Fruit fly (Drosophila melanogaster) whole organism, embryonic: ENCODE data around the gene CG7728.
A peak's percentile ranks its signal among the peaks of the same experiment; 100 is the strongest.

ENCODE experiments used
- CG1024 ChIP-seq: fragments of 200-800 bp; sonication (Bioruptor generic); IDR thresholded peaks from 2 replicates; pipeline ENCODE4 v1.3.6; 2022; ENCODE audit warnings: missing biosample characterization, missing genetic modification characterization
- CG11398 ChIP-seq: fragments of 200-800 bp; sonication (Bioruptor generic); optimal IDR thresholded peaks from 2 replicates; lab custom pipeline; 2016; ENCODE audit warnings: missing biosample characterization, missing genetic modification characterization
- CG14667 ChIP-seq: fragments of 200-800 bp; sonication (Bioruptor generic); IDR thresholded peaks from 2 replicates; pipeline ENCODE4 v1.3.6; 2022; ENCODE audit warnings: missing biosample characterization, missing genetic modification characterization
- CG15601 ChIP-seq: fragments of 200-800 bp; sonication (Bioruptor generic); optimal IDR thresholded peaks from 3 replicates; lab custom pipeline; 2019; ENCODE audit warnings: missing biosample characterization, mild to moderate bottlenecking, missing genetic modification characterization, moderate library complexity
- CG2116 ChIP-seq: fragments of 200-800 bp; sonication (Bioruptor generic); optimal IDR thresholded peaks from 3 replicates; lab custom pipeline; 2018; ENCODE audit warnings: missing biosample characterization, mild to moderate bottlenecking, missing genetic modification characterization
- CG5180 ChIP-seq: fragments of 200-800 bp; sonication (Bioruptor generic); optimal IDR thresholded peaks from 3 replicates; lab custom pipeline; 2017; ENCODE audit warnings: missing biosample characterization, missing genetic modification characterization, mild to moderate bottlenecking, moderate library complexity, missing genetic modification reagents
- CG6791 ChIP-seq: fragments of 200-800 bp; sonication (Bioruptor generic); IDR thresholded peaks from 3 replicates; pipeline ENCODE4 v1.3.6; 2022; ENCODE audit warnings: missing biosample characterization, missing genetic modification characterization; ENCODE audit not compliant: partially characterized antibody
- HLH4C ChIP-seq: fragments of 200-800 bp; sonication (Bioruptor generic); IDR thresholded peaks from 3 replicates; pipeline ENCODE4 v1.3.6; 2022; ENCODE audit warnings: missing biosample characterization, missing genetic modification characterization; ENCODE audit not compliant: partially characterized antibody
- HmgZ ChIP-seq: fragments of 200-800 bp; sonication (Bioruptor generic); optimal IDR thresholded peaks from 2 replicates; lab custom pipeline; 2018; ENCODE audit warnings: missing biosample characterization, mild to moderate bottlenecking, missing genetic modification characterization
- Jarid2 ChIP-seq: fragments of 200-800 bp; sonication (Bioruptor generic); optimal IDR thresholded peaks from 3 replicates; lab custom pipeline; 2017; ENCODE audit warnings: mild to moderate bottlenecking, missing biosample characterization, missing genetic modification reagents, missing genetic modification characterization
- ac ChIP-seq: fragments of 200-800 bp; sonication (Bioruptor generic); optimal IDR thresholded peaks from 3 replicates; lab custom pipeline; 2017; ENCODE audit warnings: missing biosample characterization, mild to moderate bottlenecking, missing genetic modification characterization
- ash1 ChIP-seq: fragments of 200-800 bp; sonication (Bioruptor generic); optimal IDR thresholded peaks from 2 replicates; lab custom pipeline; 2018; ENCODE audit warnings: missing biosample characterization, mild to moderate bottlenecking, missing genetic modification characterization
- bcd ChIP-seq: fragments of 200-800 bp; sonication (Bioruptor generic); optimal IDR thresholded peaks from 2 replicates; lab custom pipeline; 2017; ENCODE audit warnings: missing biosample characterization, mild to moderate bottlenecking, missing genetic modification characterization
- cad ChIP-seq: fragments of >200 bp; optimal IDR thresholded peaks from 2 replicates; lab custom pipeline; 2017; ENCODE audit warnings: missing biosample characterization, missing genetic modification characterization
- dati ChIP-seq: fragments of 200-800 bp; sonication (Bioruptor generic); IDR thresholded peaks from 2 replicates; pipeline ENCODE4 v1.3.6; 2022; ENCODE audit warnings: missing biosample characterization, missing genetic modification characterization
- hbn ChIP-seq: fragments of 200-800 bp; sonication (Bioruptor generic); IDR thresholded peaks from 2 replicates; pipeline ENCODE4 v1.3.6; 2022; ENCODE audit warnings: missing biosample characterization, missing genetic modification characterization; ENCODE audit not compliant: partially characterized antibody
- her ChIP-seq: fragments of 200-800 bp; sonication (Bioruptor generic); optimal IDR thresholded peaks from 2 replicates; lab custom pipeline; 2016; ENCODE audit warnings: missing biosample characterization, missing genetic modification characterization
- knrl ChIP-seq: fragments of 200-800 bp; sonication (Bioruptor generic); IDR thresholded peaks from 3 replicates; pipeline ENCODE4 v1.3.6; 2022; ENCODE audit warnings: missing biosample characterization, missing genetic modification characterization; ENCODE audit not compliant: partially characterized antibody
- lilli ChIP-seq: fragments of 200-800 bp; sonication (Bioruptor generic); optimal IDR thresholded peaks from 3 replicates; lab custom pipeline; 2016; ENCODE audit warnings: missing biosample characterization, missing genetic modification characterization
- lola ChIP-seq, 3 experiments: fragments of >200 bp in 2 of 3; fragments of 200-800 bp in 1 of 3; sonication (Bioruptor generic) in 1 of 3; optimal IDR thresholded peaks; 2 replicates each; lab custom pipeline; 2017 to 2019; ENCODE audit warnings: missing biosample characterization in 3 of 3, missing genetic modification characterization in 3 of 3, mild to moderate bottlenecking in 1 of 3, moderate library complexity in 1 of 3
- mld ChIP-seq: fragments of 200-800 bp; sonication (Bioruptor generic); IDR thresholded peaks from 3 replicates; pipeline ENCODE4 v1.3.6; 2022; ENCODE audit warnings: missing biosample characterization, missing genetic modification characterization; ENCODE audit not compliant: partially characterized antibody
- otp ChIP-seq: fragments of 200-800 bp; sonication (Bioruptor generic); IDR thresholded peaks from 3 replicates; pipeline ENCODE4, ENCODE4 v1.3.6; 2022; ENCODE audit warnings: missing biosample characterization, missing genetic modification characterization
- unc-4 ChIP-seq: fragments of 200-800 bp; sonication (Bioruptor generic); IDR thresholded peaks from 2 replicates; pipeline ENCODE4 v1.3.6; 2022; ENCODE audit warnings: missing biosample characterization, missing genetic modification characterization; ENCODE audit not compliant: partially characterized antibody
- vnd ChIP-seq: fragments of 200-800 bp; sonication (Bioruptor generic); IDR thresholded peaks from 3 replicates; pipeline ENCODE4 v1.3.6; 2022; ENCODE audit warnings: missing biosample characterization, missing genetic modification characterization; ENCODE audit not compliant: partially characterized antibody
- zen2 ChIP-seq: fragments of 200-800 bp; sonication (Bioruptor generic); IDR thresholded peaks from 3 replicates; pipeline ENCODE4 v1.3.6; 2022; ENCODE audit warnings: missing biosample characterization, missing genetic modification characterization; ENCODE audit not compliant: partially characterized antibody
- zf30C ChIP-seq: fragments of 200-800 bp; sonication (Bioruptor generic); optimal IDR thresholded peaks from 3 replicates; lab custom pipeline; 2018; ENCODE audit warnings: missing biosample characterization, mild to moderate bottlenecking, missing genetic modification characterization

The CG7728 gene

DNA sequence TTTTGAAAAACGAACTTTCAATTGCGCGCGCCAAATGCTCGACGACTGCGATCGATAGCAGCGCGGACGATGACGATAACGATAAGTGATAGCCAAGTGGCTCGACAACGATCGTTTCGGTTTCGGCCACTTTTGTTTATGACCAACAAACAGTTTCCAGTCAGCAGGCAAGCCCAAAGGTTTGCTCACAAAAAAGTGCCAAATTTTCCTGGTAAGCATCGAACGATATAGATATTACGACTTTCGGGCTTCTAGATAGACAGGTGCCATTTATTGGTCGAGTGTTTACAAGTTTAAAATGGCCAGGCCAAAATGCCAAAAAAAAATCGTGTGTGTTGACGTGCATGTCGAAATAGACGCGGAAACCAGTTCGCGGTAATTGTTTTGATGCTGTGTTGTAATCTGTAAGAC lies 39.1 kb downstream of the CG7728 start, which contains the start of gene CG7724 (continued):
- TF ChIP-seq otp (no peak), CG2116 (GFP tag; lab: Kevin White, UChicago) (peak; percentile 57), knrl (GFP tag; lab: Robert Waterston, UW) (peak; percentile 45; the same call in 2 of the 3 replicates), unc-4 (peak; percentile 63), dati (GFP tag; lab: Robert Waterston, UW) (no peak), ash1 (GFP tag; lab: Kevin White, UChicago) (no peak), CG5180 (GFP tag; lab: Kevin White, UChicago) (peak; percentile 1), lola (GFP tag; optimal IDR thresholded peaks at IDR 0.05; lab: Kevin White, UChicago) (no peak), cad (GFP tag; lab: Kevin White, UChicago) (no peak), CG1024 (GFP tag; lab: Robert Waterston, UW) (no peak), zen2 (GFP tag; lab: Robert Waterston, UW) (peak; percentile 90), Jarid2 (GFP tag; lab: Kevin White, UChicago) (peak; percentile 31), CG15601 (tag; lab: Kevin White, UChicago) (no peak), zf30C (GFP tag; lab: Kevin White, UChicago) (no peak), bcd (GFP tag; lab: Kevin White, UChicago) (no peak), hbn (GFP tag; lab: Robert Waterston, UW) (peak; percentile 74), lilli (GFP tag; lab: Kevin White, UChicago) (no peak), ac (GFP tag; lab: Kevin White, UChicago) (no peak), vnd (peak; percentile 80; the same call in 2 of the 3 replicates), CG6791 (peak; percentile 92), HmgZ (tag; lab: Kevin White, UChicago) (peak; percentile 35), CG11398 (GFP tag; lab: Kevin White, UChicago) (no peak), HLH4C (GFP tag; lab: Robert Waterston, UW) (peak; percentile 95), mld (GFP tag; lab: Robert Waterston, UW) (peak; percentile 85), her (GFP tag; lab: Kevin White, UChicago) (peak; percentile 26), CG14667 (GFP tag; lab: Robert Waterston, UW) (no peak)
